Worm (Caenorhabditis elegans) whole organism, mixed stage, embryonic: ENCODE measurements around the gene asp-17.

Source experiments
- M03D4.4 ChIP-seq: sonication (generic microtip); optimal IDR thresholded peaks from 2 replicates; lab custom pipeline; 2017; ENCODE audit warnings: mild to moderate bottlenecking, missing genetic modification characterization, missing compliant biosample characterization
- bed-3 ChIP-seq: fragments of 200-800 bp; sonication (Bioruptor generic); optimal IDR thresholded peaks from 3 replicates; lab custom pipeline; 2018; ENCODE audit warnings: mild to moderate bottlenecking, missing genetic modification characterization, moderate library complexity, missing compliant biosample characterization
- blmp-1 ChIP-seq: fragments of 150-350 bp; optimal IDR thresholded peaks from 2 replicates; lab custom pipeline; 2014; ENCODE audit warnings: missing biosample characterization, missing genetic modification characterization
- ceh-39 ChIP-seq: fragments of 150-350 bp; optimal IDR thresholded peaks from 2 replicates; lab custom pipeline; 2014; ENCODE audit warnings: missing biosample characterization, missing genetic modification characterization
- ceh-43 ChIP-seq: fragments of 200-800 bp; sonication (Bioruptor generic); optimal IDR thresholded peaks from 2 replicates; lab custom pipeline; 2018; ENCODE audit warnings: mild to moderate bottlenecking, missing genetic modification characterization, moderate library complexity, missing compliant biosample characterization
- ceh-83 ChIP-seq: fragments of 200-800 bp; sonication (Bioruptor generic); optimal IDR thresholded peaks from 2 replicates; lab custom pipeline; 2018; ENCODE audit warnings: mild to moderate bottlenecking, missing genetic modification characterization, missing compliant biosample characterization
- ces-1 ChIP-seq: fragments of 150-350 bp; optimal IDR thresholded peaks from 2 replicates; lab custom pipeline; 2014; ENCODE audit warnings: missing biosample characterization, missing genetic modification reagents, missing genetic modification characterization
- cnd-1 ChIP-seq: fragments of 200-800 bp; sonication (Bioruptor generic); optimal IDR thresholded peaks from 2 replicates; lab custom pipeline; 2018; ENCODE audit warnings: mild to moderate bottlenecking, missing genetic modification characterization, missing compliant biosample characterization
- drap-1 ChIP-seq: fragments of 200-800 bp; sonication (Bioruptor generic); optimal IDR thresholded peaks from 3 replicates; lab custom pipeline; 2018; ENCODE audit warnings: mild to moderate bottlenecking, missing genetic modification characterization, missing compliant biosample characterization
- elt-1 ChIP-seq: sonication (generic microtip); optimal IDR thresholded peaks from 2 replicates; lab custom pipeline; 2017; ENCODE audit warnings: missing genetic modification characterization, mild to moderate bottlenecking, missing compliant biosample characterization, antibody characterized with exemption, moderate library complexity, borderline replicate concordance; ENCODE audit not compliant: insufficient read depth
- elt-3 ChIP-seq: fragments of 150-350 bp; optimal IDR thresholded peaks from 2 replicates; lab custom pipeline; 2014; ENCODE audit warnings: missing biosample characterization, missing genetic modification characterization
- flh-1 ChIP-seq: fragments of 200-800 bp; sonication (Bioruptor generic); optimal IDR thresholded peaks from 2 replicates; lab custom pipeline; 2018; ENCODE audit warnings: mild to moderate bottlenecking, missing genetic modification characterization, moderate library complexity, missing compliant biosample characterization
- lin-13 ChIP-seq: fragments of 150-350 bp; optimal IDR thresholded peaks from 2 replicates; lab custom pipeline; 2014; ENCODE audit warnings: missing biosample characterization, missing genetic modification characterization
- lin-32 ChIP-seq: fragments of 200-800 bp; sonication (Bioruptor generic); optimal IDR thresholded peaks from 2 replicates; lab custom pipeline; 2018; ENCODE audit warnings: mild to moderate bottlenecking, missing genetic modification characterization, missing compliant biosample characterization
- lsy-2 ChIP-seq: fragments of 150-350 bp; optimal IDR thresholded peaks from 2 replicates; lab custom pipeline; 2014; ENCODE audit warnings: missing biosample characterization, missing genetic modification characterization
- mab-5 ChIP-seq: fragments of 150-350 bp; optimal IDR thresholded peaks from 2 replicates; lab custom pipeline; 2014; ENCODE audit warnings: missing biosample characterization, missing genetic modification characterization
- mep-1 ChIP-seq: fragments of 150-350 bp; optimal IDR thresholded peaks from 2 replicates; lab custom pipeline; 2017; ENCODE audit warnings: missing biosample characterization, missing genetic modification reagents, missing genetic modification characterization, inconsistent platforms
- mls-2 ChIP-seq: sonication (generic microtip); optimal IDR thresholded peaks from 2 replicates; lab custom pipeline; 2016; ENCODE audit warnings: mild to moderate bottlenecking, missing genetic modification characterization, moderate library complexity, missing compliant biosample characterization
- nhr-12 ChIP-seq: fragments of 150-350 bp; optimal IDR thresholded peaks from 2 replicates; lab custom pipeline; 2014; ENCODE audit warnings: missing biosample characterization, missing genetic modification characterization
- nhr-2 ChIP-seq: fragments of 150-350 bp; optimal IDR thresholded peaks from 2 replicates; lab custom pipeline; 2014; ENCODE audit warnings: missing biosample characterization, missing genetic modification characterization
- nhr-237 ChIP-seq: fragments of 150-350 bp; optimal IDR thresholded peaks from 2 replicates; lab custom pipeline; 2014; ENCODE audit warnings: missing biosample characterization, missing genetic modification characterization
- nhr-28 ChIP-seq: fragments of 150-350 bp; optimal IDR thresholded peaks from 2 replicates; lab custom pipeline; 2014; ENCODE audit warnings: missing biosample characterization, missing genetic modification characterization
- nhr-76 ChIP-seq: sonication (generic microtip); optimal IDR thresholded peaks from 2 replicates; lab custom pipeline; 2017; ENCODE audit warnings: missing biosample characterization, missing genetic modification characterization
- sem-2 ChIP-seq: fragments of 200-800 bp; sonication (Bioruptor generic); optimal IDR thresholded peaks from 2 replicates; lab custom pipeline; 2018; ENCODE audit warnings: mild to moderate bottlenecking, missing genetic modification characterization, missing compliant biosample characterization
- snpc-4 ChIP-seq: fragments of 150-350 bp; optimal IDR thresholded peaks from 2 replicates; lab custom pipeline; 2014; ENCODE audit warnings: missing biosample characterization, missing genetic modification characterization
- sptf-1 ChIP-seq: sonication (generic microtip); optimal IDR thresholded peaks from 2 replicates; lab custom pipeline; 2017; ENCODE audit warnings: mild to moderate bottlenecking, missing genetic modification characterization, moderate library complexity, missing compliant biosample characterization
- tbx-8 ChIP-seq: fragments of 200-800 bp; sonication (Bioruptor generic); optimal IDR thresholded peaks from 2 replicates; lab custom pipeline; 2018; ENCODE audit warnings: mild to moderate bottlenecking, missing genetic modification characterization, moderate library complexity, missing compliant biosample characterization
- unc-120 ChIP-seq: sonication (generic microtip); optimal IDR thresholded peaks from 2 replicates; lab custom pipeline; 2017; ENCODE audit warnings: missing genetic modification characterization, missing compliant biosample characterization; ENCODE audit not compliant: poor library complexity, severe bottlenecking
- unc-39 ChIP-seq: fragments of 150-350 bp; optimal IDR thresholded peaks from 2 replicates; lab custom pipeline; 2014; ENCODE audit warnings: missing biosample characterization, missing genetic modification characterization
- unc-62 ChIP-seq: fragments of 150-350 bp; optimal IDR thresholded peaks from 2 replicates; lab custom pipeline; 2014; ENCODE audit warnings: missing biosample characterization, missing genetic modification reagents, missing genetic modification characterization
- zip-8 ChIP-seq: fragments of 150-350 bp; optimal IDR thresholded peaks from 2 replicates; lab custom pipeline; 2014; ENCODE audit warnings: missing biosample characterization, missing genetic modification characterization
- ztf-11 ChIP-seq: fragments of 150-350 bp; optimal IDR thresholded peaks from 2 replicates; lab custom pipeline; 2014; ENCODE audit warnings: missing biosample characterization, missing genetic modification characterization

The asp-17 gene

DNA sequence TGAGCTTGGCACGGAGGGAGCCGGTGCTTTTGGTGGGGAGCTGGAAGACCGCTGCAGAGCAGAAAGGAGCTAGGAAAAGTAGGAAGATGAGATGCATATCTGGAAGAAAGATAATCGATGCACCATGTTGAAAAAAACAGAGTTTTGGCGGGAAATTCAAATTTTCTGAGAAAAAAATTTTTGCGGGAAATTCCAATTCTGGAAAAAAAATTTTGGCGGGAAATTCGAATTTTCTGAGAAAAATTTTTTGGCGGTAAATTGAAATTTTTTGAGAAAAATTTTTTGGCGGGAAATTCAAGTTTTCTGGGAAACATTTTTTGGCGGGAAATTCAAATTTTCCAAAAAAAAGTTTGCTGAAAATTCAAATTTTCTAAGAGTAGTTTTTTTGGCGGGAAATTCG, at the start of gene asp-17:
Gene asp-17, minus strand, starts transcription at position 101 of the 400 bp plus-strand sequence.
- TF ChIP-seq ces-1 (GFP tag; lab: Kevin White, UChicago) (no peak), blmp-1 (tag; lab: Kevin White, UChicago) (no peak), lin-32 (GFP tag; lab: Kevin White, UChicago) (no peak), tbx-8 (GFP tag; lab: Kevin White, UChicago) (no peak), ceh-43 (GFP tag; lab: Kevin White, UChicago) (no peak), nhr-2 (tag; lab: Kevin White, UChicago) (no peak), cnd-1 (tag; lab: Kevin White, UChicago) (no peak), unc-39 (no peak), M03D4.4 (no peak), snpc-4 (no peak), ceh-39 (no peak), lin-13 (tag; lab: Kevin White, UChicago) (no peak), ceh-83 (no peak), sptf-1 (tag; lab: Kevin White, UChicago) (no peak), mep-1 (tag; lab: Kevin White, UChicago) (no peak), elt-3 (tag; lab: Kevin White, UChicago) (no peak), bed-3 (GFP tag; lab: Kevin White, UChicago) (no peak), unc-120 (tag; lab: Kevin White, UChicago) (no peak)

DNA sequence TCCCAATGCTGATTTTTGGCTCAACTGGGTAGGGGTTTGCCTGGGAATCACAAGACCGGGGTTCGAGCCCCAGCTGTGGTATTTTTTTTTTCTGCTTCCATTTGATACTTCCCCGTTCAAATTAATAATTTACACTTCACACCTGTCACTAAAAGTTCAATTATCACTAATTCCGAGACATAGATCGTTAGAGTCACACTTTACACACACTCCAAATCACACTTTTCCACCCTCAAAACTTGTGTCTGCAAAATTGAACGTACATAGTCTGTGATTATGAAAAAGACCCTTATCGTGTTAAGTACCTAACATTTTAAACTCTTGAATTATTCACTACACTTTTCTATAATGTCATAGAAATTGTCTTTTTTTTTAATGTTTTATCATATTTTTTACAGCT, 46.7 kb upstream of the asp-17 start:
- TF ChIP-seq tbx-8 (GFP tag; lab: Kevin White, UChicago) (no peak), sptf-1 (tag; lab: Kevin White, UChicago) (no peak), lsy-2 (tag; lab: Kevin White, UChicago) (no peak), nhr-237 (tag; lab: Kevin White, UChicago) (no peak), unc-62 (GFP tag; lab: Kevin White, UChicago) (no peak), ceh-39 (no peak), elt-1 (no peak), bed-3 (GFP tag; lab: Kevin White, UChicago) (no peak), unc-120 (tag; lab: Kevin White, UChicago) (no peak), mls-2 (no peak), ztf-11 (no peak), ceh-43 (GFP tag; lab: Kevin White, UChicago) (no peak), lin-13 (tag; lab: Kevin White, UChicago) (no peak), lin-32 (GFP tag; lab: Kevin White, UChicago) (no peak), elt-3 (tag; lab: Kevin White, UChicago) (no peak), zip-8 (tag; lab: Kevin White, UChicago) (no peak), nhr-76 (no peak), nhr-12 (tag; lab: Kevin White, UChicago) (no peak), nhr-28 (tag; lab: Kevin White, UChicago) (no peak), ceh-83 (no peak)
- TF ChIP-seq, all 35 proteins: peak for 0

DNA sequence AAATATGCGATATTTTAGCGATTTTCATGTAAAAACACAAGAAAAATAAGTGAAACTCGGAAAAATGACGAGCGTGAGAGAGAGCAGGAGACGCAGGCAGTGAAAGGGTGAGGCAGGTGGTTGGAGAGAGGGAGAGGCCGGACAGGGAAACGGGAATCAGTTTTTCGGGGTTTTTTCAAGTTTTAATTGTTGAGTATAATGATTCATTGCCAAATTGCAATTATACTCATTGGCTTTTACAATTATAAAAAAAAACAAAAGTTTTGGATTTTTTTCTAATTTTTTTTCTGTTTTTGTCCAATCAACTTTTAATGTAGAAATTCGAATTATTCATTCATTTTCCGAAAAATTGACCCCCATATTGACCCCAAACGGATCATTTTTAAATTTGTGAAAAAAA, 45.4 kb upstream of the asp-17 start, which contains the start of gene nhr-95:
Gene nhr-95, minus strand, starts transcription at position 101 of the 400 bp plus-strand sequence.
- TF ChIP-seq M03D4.4 (no peak), sem-2 (GFP tag; lab: Kevin White, UChicago) (no peak), drap-1 (GFP tag; lab: Kevin White, UChicago) (peak; percentile 31), bed-3 (GFP tag; lab: Kevin White, UChicago) (no peak)
- TF ChIP-seq, all 35 proteins: peak for 1

DNA sequence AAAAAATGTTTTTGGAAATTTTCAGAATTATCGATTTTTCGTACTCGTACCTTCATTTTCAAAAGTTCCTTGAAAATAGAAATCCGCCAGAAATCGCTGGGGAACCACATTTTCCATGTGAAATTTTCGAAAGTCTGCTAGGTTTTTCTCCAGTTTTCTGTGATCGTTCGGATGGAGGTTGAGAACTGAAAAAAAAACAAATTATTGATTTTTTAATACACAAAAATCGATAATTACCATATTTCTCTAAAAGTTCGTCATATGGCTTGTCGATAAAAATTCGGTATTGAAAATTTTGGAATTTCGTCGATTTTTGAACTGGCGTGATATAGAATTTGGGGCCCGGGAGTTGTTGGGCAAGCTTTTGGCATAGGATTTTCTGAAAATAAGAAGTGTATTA, 39.7 kb upstream of the asp-17 start:
- TF ChIP-seq tbx-8 (GFP tag; lab: Kevin White, UChicago) (no peak), nhr-76 (no peak), ces-1 (GFP tag; lab: Kevin White, UChicago) (no peak), ceh-39 (no peak), flh-1 (GFP tag; lab: Kevin White, UChicago) (no peak), nhr-12 (tag; lab: Kevin White, UChicago) (no peak), lin-13 (tag; lab: Kevin White, UChicago) (no peak), drap-1 (GFP tag; lab: Kevin White, UChicago) (no peak), lin-32 (GFP tag; lab: Kevin White, UChicago) (no peak), blmp-1 (tag; lab: Kevin White, UChicago) (no peak)
- TF ChIP-seq, all 35 proteins: peak for 0

DNA sequence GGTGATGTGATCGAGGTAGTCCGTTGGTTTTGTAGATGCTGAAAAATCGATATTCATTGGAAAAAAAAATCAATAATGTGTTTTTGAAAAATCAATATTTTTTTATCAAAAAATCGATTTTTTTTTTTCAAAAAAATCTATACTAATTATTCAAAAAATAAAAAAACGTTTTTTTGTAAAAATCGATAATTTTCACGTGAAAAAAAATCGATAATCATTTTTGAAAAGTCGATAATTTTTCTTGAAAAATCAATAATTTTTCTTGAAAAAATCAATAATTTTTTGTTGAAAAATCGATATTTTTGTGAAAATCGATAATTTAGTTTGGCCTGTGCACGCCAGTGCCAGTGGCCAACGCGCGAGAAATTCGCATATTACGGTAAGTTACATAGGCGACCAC, 36.0 kb upstream of the asp-17 start:
- TF ChIP-seq mab-5 (tag; lab: Kevin White, UChicago), result no peak
- no peak for TF ChIP-seq unc-62 (GFP tag; lab: Kevin White, UChicago)
- TF ChIP-seq unc-120 (tag; lab: Kevin White, UChicago), result no peak
- no peak for TF ChIP-seq ztf-11
- TF ChIP-seq nhr-237 (tag; lab: Kevin White, UChicago), result no peak
- no peak for TF ChIP-seq elt-1
- no peak for TF ChIP-seq cnd-1 (tag; lab: Kevin White, UChicago)
- TF ChIP-seq zip-8 (tag; lab: Kevin White, UChicago), result no peak
- TF ChIP-seq drap-1 (GFP tag; lab: Kevin White, UChicago), result no peak
- no peak for TF ChIP-seq lin-32 (GFP tag; lab: Kevin White, UChicago)
- TF ChIP-seq bed-3 (GFP tag; lab: Kevin White, UChicago), result no peak
- no peak for TF ChIP-seq nhr-28 (tag; lab: Kevin White, UChicago)
- TF ChIP-seq nhr-2 (tag; lab: Kevin White, UChicago), result no peak
- no peak for TF ChIP-seq mep-1 (tag; lab: Kevin White, UChicago)
- no peak for TF ChIP-seq snpc-4
- TF ChIP-seq M03D4.4, result no peak
- TF ChIP-seq sptf-1 (tag; lab: Kevin White, UChicago), result no peak
- TF ChIP-seq ces-1 (GFP tag; lab: Kevin White, UChicago), result no peak
